Worm (Caenorhabditis elegans): Measurements from ENCODE around the gene ceph-41.
"Not testable (repeated sequence)": the region's sequence is repeated elsewhere in the genome, so short reads cannot be mapped to it uniquely, and the experiment has no call there.

The ceph-41 gene

DNA sequence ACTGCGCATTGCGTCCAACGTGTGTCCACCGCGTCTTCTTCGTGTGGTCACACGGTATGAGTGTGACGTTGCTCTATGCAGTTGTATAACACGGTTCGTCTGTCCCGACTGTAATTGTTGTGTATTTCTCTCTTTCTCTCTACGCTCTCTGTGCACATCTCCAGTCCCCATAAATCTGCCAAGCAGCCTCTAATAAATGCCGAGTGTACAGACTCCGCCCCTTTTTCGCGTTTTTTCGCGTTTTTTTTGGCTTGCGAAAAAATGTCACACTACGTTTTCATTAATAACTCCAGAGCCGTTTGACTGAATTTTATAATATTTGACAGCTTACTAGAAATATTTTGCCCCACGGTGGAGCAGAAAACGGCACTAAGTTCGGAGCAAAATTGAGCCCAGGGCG lies 4.7 kb upstream of the ceph-41 start, which contains the start of gene erp-44.3:
TSS of gene erp-44.3 (plus strand) at position 301 of the 400 bp plus-strand sequence.
- TF ChIP-seq B0310.2, aly-1, ets-7 (tag; optimal IDR thresholded peaks at IDR 0.05): not testable (repeated sequence)

DNA sequence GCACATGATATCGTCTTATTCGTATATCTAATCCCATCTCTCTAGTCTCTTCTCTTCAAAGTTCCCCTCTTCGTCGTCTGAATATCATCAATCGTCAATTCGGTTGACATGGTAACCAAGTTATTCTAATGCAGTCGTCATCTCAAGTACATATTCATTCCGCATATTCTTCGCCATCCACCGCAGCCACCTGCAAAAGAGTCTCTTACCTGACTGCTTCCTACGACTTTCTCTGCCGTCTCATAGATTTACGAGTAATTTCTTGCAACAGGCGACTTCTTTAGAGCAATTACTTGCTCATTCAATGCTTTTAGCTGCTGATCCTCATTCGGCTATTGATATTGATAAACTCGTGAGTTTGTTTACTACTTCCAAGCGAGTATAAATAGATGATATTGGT lies 428 bp downstream of the ceph-41 start:
- no peak for TF ChIP-seq F13C5.2 (tag; optimal IDR thresholded peaks at IDR 0.05)
- TF ChIP-seq scrt-1 (GFP tag; IDR thresholded peaks at IDR 0.05) = no peak
- no peak for TF ChIP-seq ceh-13 (GFP tag; optimal IDR thresholded peaks at IDR 0.05)
- TF ChIP-seq tbx-11 (GFP tag; IDR thresholded peaks at IDR 0.05) = no peak
- TF ChIP-seq tra-4 (tag; optimal IDR thresholded peaks at IDR 0.05) = no peak

DNA sequence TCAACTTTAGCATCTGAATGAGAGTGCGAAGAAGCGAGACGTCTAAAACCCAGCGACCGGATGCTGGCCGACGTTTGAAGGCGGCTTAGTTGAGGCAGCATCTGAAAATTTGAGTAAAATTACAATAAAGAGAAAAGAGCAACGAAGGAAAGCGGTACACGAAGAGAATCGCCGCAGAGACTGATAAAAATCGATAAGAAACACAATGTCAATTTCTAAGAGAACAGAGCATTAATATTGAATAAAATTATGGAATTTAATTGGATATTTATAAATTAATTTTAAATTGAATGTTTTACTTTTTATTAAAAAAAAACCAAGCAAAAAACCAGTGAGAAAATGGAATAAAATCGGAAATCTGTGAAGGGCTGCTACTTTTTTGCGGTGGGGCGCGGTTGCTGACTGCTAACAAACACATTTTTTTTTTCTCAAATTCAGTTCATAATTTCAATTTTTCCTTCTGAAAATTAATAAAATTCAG lies 3.2 kb downstream of the ceph-41 start, which contains the start of the genes ndub-11 and moc-3:
TSS of gene ndub-11 (minus strand) at position 101 of the 481 bp plus-strand sequence.
TSS of gene moc-3 (plus strand) at position 431 of the 481 bp plus-strand sequence.
- no peak for TF ChIP-seq hmg-4 (GFP tag; optimal IDR thresholded peaks at IDR 0.05)
- TF ChIP-seq tra-4 (tag; optimal IDR thresholded peaks at IDR 0.05) = no peak
- TF ChIP-seq hnd-1 (tag; optimal IDR thresholded peaks at IDR 0.05) = no peak
- no peak for TF ChIP-seq hmbx-1 (tag; optimal IDR thresholded peaks at IDR 0.05)
- no peak for TF ChIP-seq ets-7 (tag; optimal IDR thresholded peaks at IDR 0.05)
- TF ChIP-seq aly-1 (tag; optimal IDR thresholded peaks at IDR 0.05) = no peak
- no peak for TF ChIP-seq pes-1 (GFP tag; IDR thresholded peaks at IDR 0.05)
- TF ChIP-seq tbx-11 (GFP tag; IDR thresholded peaks at IDR 0.05) = no peak
- no peak for TF ChIP-seq ceh-36 (tag; optimal IDR thresholded peaks at IDR 0.05)
- TF ChIP-seq scrt-1 (GFP tag; IDR thresholded peaks at IDR 0.05) = no peak
- no peak for TF ChIP-seq tbx-37 (GFP tag; conservative IDR thresholded peaks at IDR 0.05)
- no peak for TF ChIP-seq ama-1 (optimal IDR thresholded peaks at IDR 0.05)
- TF ChIP-seq F13C5.2 (tag; optimal IDR thresholded peaks at IDR 0.05) = no peak
- TF ChIP-seq flt-1 (GFP tag; IDR thresholded peaks at IDR 0.05) = no peak

DNA sequence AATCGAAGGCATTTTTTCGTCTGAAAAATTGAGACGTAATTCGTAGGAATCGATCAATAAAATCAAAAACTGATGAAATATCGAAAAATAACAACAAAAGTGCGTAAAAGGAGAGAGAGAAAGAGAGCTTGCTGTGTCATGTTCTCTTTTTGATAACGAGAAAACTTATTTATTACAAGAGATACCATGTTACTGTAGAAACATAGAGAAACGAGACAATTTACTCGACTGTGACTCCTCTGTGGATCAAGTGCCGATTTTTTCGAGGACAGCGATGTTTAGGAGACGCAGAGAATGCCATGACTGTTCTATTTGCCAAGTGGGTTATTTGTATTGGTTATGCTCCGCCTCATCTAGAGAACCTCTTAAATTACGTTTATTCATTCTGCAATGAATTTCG lies 6.5 kb downstream of the ceph-41 start, which contains the start of gene sph-1:
TSS of gene sph-1 (minus strand) at position 23 of the 400 bp plus-strand sequence.
- TF ChIP-seq aly-1 (tag; optimal IDR thresholded peaks at IDR 0.05) (no peak), hnd-1 (tag; optimal IDR thresholded peaks at IDR 0.05) (no peak), tbx-11 (GFP tag; IDR thresholded peaks at IDR 0.05) (no peak), ets-7 (tag; optimal IDR thresholded peaks at IDR 0.05) (no peak), B0310.2 (tag; optimal IDR thresholded peaks at IDR 0.05) (no peak)

DNA sequence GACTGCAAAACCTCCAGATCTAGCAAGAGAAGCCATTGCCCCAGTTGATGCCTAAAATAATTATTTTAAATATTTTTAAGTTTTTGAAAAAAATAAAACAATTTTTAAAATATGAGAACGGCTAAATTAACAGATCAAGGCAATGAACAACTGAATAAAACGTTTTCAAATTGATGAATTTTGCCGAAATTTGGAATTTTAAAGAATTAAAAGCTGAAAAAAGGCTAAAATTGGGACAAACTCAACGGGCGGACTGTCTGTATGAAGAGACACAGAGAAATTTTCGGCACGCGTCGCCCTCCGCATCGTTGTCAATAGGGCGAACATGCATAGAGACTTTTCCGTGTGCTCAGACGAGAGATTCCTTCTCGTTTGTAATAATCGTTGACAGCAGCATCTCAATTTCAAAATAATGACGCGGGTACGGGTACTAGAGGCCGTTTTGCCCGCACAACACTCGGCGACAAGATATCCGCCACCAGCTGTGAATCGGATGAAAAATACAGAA lies 9.1 kb downstream of the ceph-41 start, which contains the start of the genes isp-1 and islo-1:
TSS of gene isp-1 (minus strand) at position 51 of the 508 bp plus-strand sequence.
TSS of gene islo-1 (plus strand) at position 385 of the 508 bp plus-strand sequence.
- TF ChIP-seq B0310.2 (tag; optimal IDR thresholded peaks at IDR 0.05) (no peak), F13C5.2 (tag; optimal IDR thresholded peaks at IDR 0.05) (peak; percentile 55)

DNA sequence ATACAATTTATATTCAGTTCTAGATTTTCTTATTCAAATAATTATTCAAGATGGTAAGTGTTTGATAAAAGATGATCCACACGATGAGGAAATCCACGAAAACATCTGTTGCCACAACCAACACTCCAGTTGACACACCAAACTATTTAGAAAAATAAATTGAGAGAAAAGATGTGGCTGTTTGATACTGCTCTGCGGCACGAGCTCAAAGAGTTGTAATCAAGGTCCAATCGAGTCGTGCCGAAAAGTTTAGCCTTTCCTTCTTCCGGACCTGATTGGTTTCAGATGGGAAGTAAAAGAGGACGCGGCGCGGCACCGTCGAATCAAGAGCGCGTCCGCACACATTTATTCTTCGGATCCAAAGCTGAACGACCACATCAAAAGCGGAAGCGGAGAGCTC lies 9.5 kb downstream of the ceph-41 start:
- no peak for TF ChIP-seq pes-1 (GFP tag; IDR thresholded peaks at IDR 0.05)
- no peak for TF ChIP-seq ama-1 (optimal IDR thresholded peaks at IDR 0.05)
- TF ChIP-seq tbx-37 (GFP tag; conservative IDR thresholded peaks at IDR 0.05) = no peak
- no peak for TF ChIP-seq ceh-13 (GFP tag; optimal IDR thresholded peaks at IDR 0.05)
- TF ChIP-seq hmbx-1 (tag; optimal IDR thresholded peaks at IDR 0.05) = no peak

DNA sequence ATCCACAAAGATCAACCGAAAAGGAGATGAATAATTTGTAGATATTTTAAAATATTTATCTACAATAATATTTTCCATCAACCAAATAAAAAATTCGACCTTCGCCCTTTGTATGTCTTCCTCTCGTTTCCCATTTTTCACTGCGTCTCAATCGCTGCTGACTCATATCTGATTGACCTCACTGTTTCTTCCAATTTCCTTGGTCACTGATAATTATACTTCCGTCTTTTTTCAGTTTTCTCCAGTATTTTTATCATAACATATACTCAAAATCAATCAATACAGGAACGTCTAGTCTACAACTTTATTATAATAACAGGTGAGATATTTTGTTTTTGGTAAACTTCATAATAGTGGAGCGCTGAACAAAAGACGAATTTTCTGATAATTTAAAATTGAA lies 12.0 kb downstream of the ceph-41 start, which contains the start of gene pmk-3:
TSS of gene pmk-3 (plus strand) at position 236 of the 400 bp plus-strand sequence.
- TF ChIP-seq tra-4 (tag; optimal IDR thresholded peaks at IDR 0.05) = no peak
- TF ChIP-seq pes-1 (GFP tag; IDR thresholded peaks at IDR 0.05) = no peak
- TF ChIP-seq aly-1 (tag; optimal IDR thresholded peaks at IDR 0.05) = no peak
- no peak for TF ChIP-seq ama-1 (optimal IDR thresholded peaks at IDR 0.05)

DNA sequence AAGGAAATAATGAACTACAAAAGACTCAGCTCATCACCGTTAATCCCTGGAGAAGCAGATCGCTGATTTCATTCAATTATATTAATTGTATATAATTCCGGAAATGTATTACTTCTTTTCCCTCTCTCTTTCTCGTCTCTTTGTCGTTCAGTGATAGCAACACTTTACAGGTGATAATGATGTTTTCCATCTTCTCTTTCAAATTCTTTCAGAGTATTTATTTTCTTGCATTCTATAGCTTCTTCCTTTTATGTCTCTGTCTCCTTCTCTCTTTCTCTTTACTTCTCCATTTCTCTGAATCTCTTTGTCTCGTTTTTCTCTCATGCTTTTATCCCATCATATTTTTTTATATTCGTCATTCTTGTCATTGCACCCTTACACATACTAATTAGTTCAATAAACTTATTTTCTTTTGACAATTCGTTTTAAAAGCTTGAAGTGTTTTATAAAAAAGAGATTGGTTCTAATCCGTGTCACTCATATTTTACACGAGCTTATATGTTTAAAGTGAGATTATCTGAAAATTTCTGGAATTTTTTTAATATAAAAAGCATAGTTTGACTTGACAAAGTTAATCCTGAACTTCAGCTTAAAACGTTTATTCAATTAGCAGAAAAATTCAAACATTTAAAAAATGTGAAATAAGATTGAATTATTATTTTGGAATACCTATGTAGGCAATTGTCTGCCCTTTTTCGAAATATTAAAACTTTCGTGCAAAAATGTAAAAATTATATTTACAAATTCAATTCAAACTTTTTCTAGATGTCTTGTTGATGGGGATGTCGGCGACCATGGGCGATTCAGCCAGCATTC lies 15.9 kb downstream of the ceph-41 start, which contains the start of gene pmk-2:
TSS of gene pmk-2 (plus strand) at position 766 of the 816 bp plus-strand sequence.
- TF ChIP-seq scrt-1 (GFP tag; IDR thresholded peaks at IDR 0.05) = no peak
- TF ChIP-seq ceh-36 (tag; optimal IDR thresholded peaks at IDR 0.05) = no peak
- no peak for TF ChIP-seq flt-1 (GFP tag; IDR thresholded peaks at IDR 0.05)
- TF ChIP-seq pes-1 (GFP tag; IDR thresholded peaks at IDR 0.05) = no peak
- TF ChIP-seq aly-1 (tag; optimal IDR thresholded peaks at IDR 0.05) = no peak
- no peak for TF ChIP-seq tbx-37 (GFP tag; conservative IDR thresholded peaks at IDR 0.05)
- no peak for TF ChIP-seq ama-1 (optimal IDR thresholded peaks at IDR 0.05)
- TF ChIP-seq hmg-4 (GFP tag; optimal IDR thresholded peaks at IDR 0.05) = no peak
- TF ChIP-seq B0310.2 (tag; optimal IDR thresholded peaks at IDR 0.05) = no peak
- TF ChIP-seq tbx-11 (GFP tag; IDR thresholded peaks at IDR 0.05) = no peak
- TF ChIP-seq tra-4 (tag; optimal IDR thresholded peaks at IDR 0.05) = no peak
- TF ChIP-seq ets-7 (tag; optimal IDR thresholded peaks at IDR 0.05) = no peak
- TF ChIP-seq hmbx-1 (tag; optimal IDR thresholded peaks at IDR 0.05) = no peak
- TF ChIP-seq F13C5.2 (tag; optimal IDR thresholded peaks at IDR 0.05) = no peak
- TF ChIP-seq sea-1 (GFP tag; conservative IDR thresholded peaks at IDR 0.05) = no peak
- TF ChIP-seq ceh-13 (GFP tag; optimal IDR thresholded peaks at IDR 0.05) = no peak
- TF ChIP-seq hnd-1 (tag; optimal IDR thresholded peaks at IDR 0.05) = no peak

Measured in whole organism, early embryonic.